Fruit fly (Drosophila melanogaster): ENCODE measurements around the gene Vps16A.

Gene Vps16A

DNA sequence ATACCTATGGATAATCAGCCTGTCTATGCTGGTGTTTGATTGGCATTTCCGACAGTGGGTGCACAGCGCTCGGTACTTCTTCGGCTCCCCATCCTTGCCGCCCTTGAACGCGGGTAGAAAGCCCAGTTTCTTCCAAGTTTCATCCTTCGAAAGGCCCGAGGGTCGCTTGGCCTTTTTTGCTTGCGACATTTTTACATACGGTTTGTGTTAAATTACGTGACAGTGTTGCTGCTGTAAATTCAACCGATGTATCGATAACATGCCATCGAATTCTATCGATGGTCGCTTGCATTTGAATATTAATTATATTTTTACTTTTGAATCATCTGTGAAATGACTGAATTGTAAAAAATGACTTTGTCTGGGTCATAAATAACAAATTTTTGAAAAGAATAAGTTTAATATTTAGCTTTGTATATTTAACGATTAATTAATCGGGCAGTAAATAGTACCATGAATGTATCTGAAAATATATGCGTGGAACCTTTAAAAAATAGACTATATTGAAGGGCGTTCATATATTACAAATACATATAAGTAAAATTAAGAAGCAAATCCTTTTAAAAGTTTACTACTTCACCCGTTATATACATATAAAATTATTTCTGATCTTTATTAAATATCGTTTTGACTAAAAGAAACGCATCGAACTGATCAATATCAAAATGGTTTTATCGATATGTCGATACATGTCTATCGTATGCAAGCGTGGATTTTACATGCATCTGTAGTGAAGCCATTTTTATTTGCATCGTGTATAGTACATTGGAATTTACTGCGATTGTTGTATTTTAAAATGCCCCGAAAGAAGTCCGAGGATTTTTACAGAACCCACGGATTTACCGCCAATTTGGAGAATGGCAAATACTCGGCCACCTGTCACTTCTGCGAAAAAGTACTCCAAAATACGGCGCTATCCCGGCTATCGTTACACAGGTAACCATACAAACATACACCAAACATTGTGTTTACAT is 8.3 kb upstream of the Vps16A start, which contains the start of the genes Ibf2 and Ibf1 (continued):
- no peak for TF ChIP-seq cg (GFP tag; optimal IDR thresholded peaks at IDR 0.05)
- no peak for TF ChIP-seq pan (optimal IDR thresholded peaks at IDR 0.05)
- TF ChIP-seq pan (GFP tag; optimal IDR thresholded peaks at IDR 0.05 in 1 of 2, IDR thresholded peaks at IDR 0.05 in 1 of 2): no peak
- no peak for TF ChIP-seq Stat92E (GFP tag; optimal IDR thresholded peaks at IDR 0.05)
- TF ChIP-seq NFAT (GFP tag; IDR thresholded peaks at IDR 0.05): no peak
- TF ChIP-seq Atf6 (GFP tag; IDR thresholded peaks at IDR 0.05): no peak
- no peak for TF ChIP-seq Gug (GFP tag; IDR thresholded peaks at IDR 0.05)
- TF ChIP-seq sisA (GFP tag; IDR thresholded peaks at IDR 0.05): no peak
- no peak for TF ChIP-seq usp (GFP tag; optimal IDR thresholded peaks at IDR 0.05)
- TF ChIP-seq CG2712 (tag; optimal IDR thresholded peaks at IDR 0.05): no peak
- no peak for TF ChIP-seq CG3407 (GFP tag; optimal IDR thresholded peaks at IDR 0.05)
- no peak for TF ChIP-seq CG10979 (tag; optimal IDR thresholded peaks at IDR 0.05)
- TF ChIP-seq CG8290 (GFP tag; optimal IDR thresholded peaks at IDR 0.05): peak; percentile 90
- TF ChIP-seq CG8290 (tag; optimal IDR thresholded peaks at IDR 0.05): peak; percentile 66 to 86
- peak; percentile 13 for TF ChIP-seq nmo (GFP tag; optimal IDR thresholded peaks at IDR 0.05)
- peak; percentile 75 for TF ChIP-seq CG14860 (GFP tag; IDR thresholded peaks at IDR 0.05; ENCODE audit: partially characterized antibody)
- no peak for TF ChIP-seq CG30403 (GFP tag; optimal IDR thresholded peaks at IDR 0.05)
- TF ChIP-seq p53 (GFP tag; optimal IDR thresholded peaks at IDR 0.05): no peak
- TF ChIP-seq al (GFP tag; IDR thresholded peaks at IDR 0.05): no peak
- peak; percentile 63 for TF ChIP-seq Dp (GFP tag; optimal IDR thresholded peaks at IDR 0.05)
- TF ChIP-seq CG9727 (GFP tag; optimal IDR thresholded peaks at IDR 0.05): no peak
- no peak for TF ChIP-seq NK7.1 (GFP tag; optimal IDR thresholded peaks at IDR 0.05)
- no peak for TF ChIP-seq dpn (GFP tag; optimal IDR thresholded peaks at IDR 0.05)
- TF ChIP-seq CG9932 (GFP tag; IDR thresholded peaks at IDR 0.05): no peak
- no peak for TF ChIP-seq CG18262 (tag; optimal IDR thresholded peaks at IDR 0.05)
- no peak for TF ChIP-seq CG10431 (GFP tag; optimal IDR thresholded peaks at IDR 0.05)
- no peak for TF ChIP-seq CG7357 (GFP tag; IDR thresholded peaks at IDR 0.05)
- no peak for TF ChIP-seq CG34422 (GFP tag; IDR thresholded peaks at IDR 0.05)
- TF ChIP-seq toy (GFP tag; IDR thresholded peaks at IDR 0.05): no peak
- TF ChIP-seq nerfin-2 (GFP tag; IDR thresholded peaks at IDR 0.05; ENCODE audit: partially characterized antibody): peak; percentile 81
- TF ChIP-seq CG32532 (GFP tag; IDR thresholded peaks at IDR 0.05): no peak
- no peak for TF ChIP-seq CG12299 (tag; optimal IDR thresholded peaks at IDR 0.05)
- no peak for TF ChIP-seq h (optimal IDR thresholded peaks at IDR 0.05)
- TF ChIP-seq CG2889 (GFP tag; IDR thresholded peaks at IDR 0.05): no peak
- TF ChIP-seq abd-A (tag; optimal IDR thresholded peaks at IDR 0.05): no peak
- no peak for TF ChIP-seq CG1602 (GFP tag; optimal IDR thresholded peaks at IDR 0.05)
- no peak for TF ChIP-seq Atf3 (GFP tag; optimal IDR thresholded peaks at IDR 0.05)
- no peak for TF ChIP-seq btn (GFP tag; optimal IDR thresholded peaks at IDR 0.05)
- TF ChIP-seq lilli (GFP tag; optimal IDR thresholded peaks at IDR 0.05): no peak
- TF ChIP-seq CG13775 (GFP tag; optimal IDR thresholded peaks at IDR 0.05): no peak
- no peak for TF ChIP-seq sug (tag; optimal IDR thresholded peaks at IDR 0.05)
- no peak for TF ChIP-seq CG17612 (GFP tag; IDR thresholded peaks at IDR 0.05)
- no peak for TF ChIP-seq Nf-YC (tag; optimal IDR thresholded peaks at IDR 0.05)
- TF ChIP-seq Nf-YB (GFP tag; optimal IDR thresholded peaks at IDR 0.05): no peak
- TF ChIP-seq CG3065 (GFP tag; optimal IDR thresholded peaks at IDR 0.05): no peak
- peak; percentile 4 for TF ChIP-seq CG15514 (GFP tag; optimal IDR thresholded peaks at IDR 0.05)
- no peak for TF ChIP-seq Adf1 (GFP tag; IDR thresholded peaks at IDR 0.05)
- TF ChIP-seq prd (optimal IDR thresholded peaks at IDR 0.05): no peak
- TF ChIP-seq prd (GFP tag; IDR thresholded peaks at IDR 0.05): no peak
- TF ChIP-seq Neu2 (GFP tag; optimal IDR thresholded peaks at IDR 0.05; ENCODE audit: borderline replicate concordance): no peak
- TF ChIP-seq dimm (GFP tag; IDR thresholded peaks at IDR 0.05): no peak
